Fruit fly (Drosophila melanogaster) whole organism, embryonic: ENCODE results near the gene Rab14.

Source experiments
- Ada2b ChIP-seq: fragments of 200-800 bp; sonication (Bioruptor generic); IDR thresholded peaks from 2 replicates; pipeline ENCODE4 v1.3.6; 2022; ENCODE audit warnings: missing biosample characterization, missing genetic modification characterization
- B-H1 ChIP-seq: fragments of 200-800 bp; sonication (Bioruptor generic); IDR thresholded peaks from 3 replicates; pipeline ENCODE4 v1.3.6; 2022; ENCODE audit warnings: missing biosample characterization, missing genetic modification characterization
- BEAF-32 ChIP-seq: fragments of 200-800 bp; sonication (Bioruptor generic); optimal IDR thresholded peaks from 3 replicates; lab custom pipeline; 2017; ENCODE audit warnings: missing biosample characterization, missing genetic modification characterization, mild to moderate bottlenecking, moderate library complexity, missing genetic modification reagents
- CG10147 ChIP-seq: fragments of 200-800 bp; sonication (Bioruptor generic); optimal IDR thresholded peaks from 2 replicates; lab custom pipeline; 2019; ENCODE audit warnings: missing biosample characterization, mild to moderate bottlenecking, missing genetic modification characterization, moderate library complexity
- CG10321 ChIP-seq: fragments of 200-800 bp; sonication (Bioruptor generic); IDR thresholded peaks from 2 replicates; pipeline ENCODE4 v1.3.6; 2022; ENCODE audit warnings: missing biosample characterization, missing genetic modification characterization
- CG10654 ChIP-seq: fragments of 200-800 bp; sonication (Bioruptor generic); optimal IDR thresholded peaks from 2 replicates; lab custom pipeline; 2016; ENCODE audit warnings: missing biosample characterization, missing genetic modification characterization
- CG12391 ChIP-seq: fragments of 200-800 bp; sonication (Bioruptor generic); optimal IDR thresholded peaks from 3 replicates; lab custom pipeline; 2018; ENCODE audit warnings: missing biosample characterization, mild to moderate bottlenecking, missing genetic modification characterization, moderate library complexity
- CG14710 ChIP-seq: fragments of 200-800 bp; sonication (Bioruptor generic); optimal IDR thresholded peaks from 3 replicates; lab custom pipeline; 2019; ENCODE audit warnings: missing biosample characterization, mild to moderate bottlenecking, missing genetic modification characterization, moderate library complexity
- CG18011 ChIP-seq: fragments of 200-800 bp; sonication (Bioruptor generic); optimal IDR thresholded peaks from 2 replicates; lab custom pipeline; 2017; ENCODE audit warnings: missing biosample characterization, missing genetic modification characterization, mild to moderate bottlenecking, moderate library complexity, missing genotype
- CG18619 ChIP-seq: fragments of 200-800 bp; sonication (Bioruptor generic); optimal IDR thresholded peaks from 3 replicates; lab custom pipeline; 2017; ENCODE audit warnings: missing biosample characterization, mild to moderate bottlenecking, missing genetic modification characterization
- CG3726 ChIP-seq: fragments of 200-800 bp; sonication (Bioruptor generic); IDR thresholded peaks from 3 replicates; pipeline ENCODE4, ENCODE4 v1.3.6; 2022; ENCODE audit warnings: missing biosample characterization, missing genetic modification characterization
- CG3995 ChIP-seq: fragments of 200-800 bp; sonication (Bioruptor generic); optimal IDR thresholded peaks from 3 replicates; lab custom pipeline; 2016; ENCODE audit warnings: missing biosample characterization, missing genetic modification characterization
- CG4360 ChIP-seq: fragments of 200-800 bp; sonication (Bioruptor generic); IDR thresholded peaks from 2 replicates; pipeline ENCODE4 v1.3.6; 2022; ENCODE audit warnings: missing biosample characterization, missing genetic modification characterization
- CG4820 ChIP-seq: fragments of 200-800 bp; sonication (Bioruptor generic); optimal IDR thresholded peaks from 3 replicates; lab custom pipeline; 2016; ENCODE audit warnings: missing biosample characterization, missing genetic modification characterization
- CG5180 ChIP-seq: fragments of 200-800 bp; sonication (Bioruptor generic); optimal IDR thresholded peaks from 3 replicates; lab custom pipeline; 2017; ENCODE audit warnings: missing biosample characterization, missing genetic modification characterization, mild to moderate bottlenecking, moderate library complexity, missing genetic modification reagents
- CG6254 ChIP-seq: fragments of 200-800 bp; sonication (Bioruptor generic); optimal IDR thresholded peaks from 3 replicates; lab custom pipeline; 2017; ENCODE audit warnings: mild to moderate bottlenecking, missing biosample characterization, missing genetic modification reagents, missing genetic modification characterization
- CG7556 ChIP-seq: fragments of 200-800 bp; sonication (Bioruptor generic); optimal IDR thresholded peaks from 2 replicates; lab custom pipeline; 2017; ENCODE audit warnings: missing biosample characterization, mild to moderate bottlenecking, missing genetic modification characterization
- CG9932 ChIP-seq: fragments of 200-800 bp; sonication (Bioruptor generic); IDR thresholded peaks from 2 replicates; pipeline ENCODE4 v1.3.6; 2022; ENCODE audit warnings: missing biosample characterization, missing genetic modification characterization
- D19B ChIP-seq: fragments of 200-800 bp; sonication (Bioruptor generic); optimal IDR thresholded peaks from 2 replicates; lab custom pipeline; 2017; ENCODE audit warnings: missing biosample characterization, mild to moderate bottlenecking, missing genetic modification characterization
- Dip3 ChIP-seq: fragments of 200-800 bp; sonication (Bioruptor generic); optimal IDR thresholded peaks from 3 replicates; lab custom pipeline; 2016; ENCODE audit warnings: missing biosample characterization, missing genetic modification characterization
- Doc2 ChIP-seq: fragments of 200-800 bp; sonication (Bioruptor generic); IDR thresholded peaks from 2 replicates; pipeline ENCODE4 v1.3.6; 2022; ENCODE audit warnings: missing biosample characterization, missing genetic modification characterization
- Elba2 ChIP-seq: fragments of 200-800 bp; sonication (Bioruptor generic); optimal IDR thresholded peaks from 3 replicates; lab custom pipeline; 2016; ENCODE audit warnings: missing biosample characterization, missing genetic modification characterization
- Fer1 ChIP-seq: fragments of 200-800 bp; sonication (Bioruptor generic); optimal IDR thresholded peaks from 2 replicates; lab custom pipeline; 2017; ENCODE audit warnings: missing biosample characterization, mild to moderate bottlenecking, missing genetic modification characterization
- HHEX ChIP-seq: fragments of 200-800 bp; sonication (Bioruptor generic); optimal IDR thresholded peaks from 3 replicates; lab custom pipeline; 2017; ENCODE audit warnings: missing biosample characterization, mild to moderate bottlenecking, missing genetic modification characterization, missing genetic modification reagents
- HLH54F ChIP-seq: fragments of 200-800 bp; sonication (Bioruptor generic); optimal IDR thresholded peaks from 3 replicates; lab custom pipeline; 2016; ENCODE audit warnings: missing biosample characterization, missing genetic modification characterization
- HmgD ChIP-seq: fragments of 200-800 bp; sonication (Bioruptor generic); optimal IDR thresholded peaks from 3 replicates; lab custom pipeline; 2016; ENCODE audit warnings: missing biosample characterization, missing genetic modification characterization
- Jarid2 ChIP-seq: fragments of 200-800 bp; sonication (Bioruptor generic); optimal IDR thresholded peaks from 3 replicates; lab custom pipeline; 2017; ENCODE audit warnings: mild to moderate bottlenecking, missing biosample characterization, missing genetic modification reagents, missing genetic modification characterization
- Myb ChIP-seq: fragments of 200-800 bp; sonication (Bioruptor generic); optimal IDR thresholded peaks from 2 replicates; lab custom pipeline; 2016; ENCODE audit warnings: missing biosample characterization, missing genetic modification characterization
- NC2α ChIP-seq: fragments of 200-800 bp; sonication (Bioruptor generic); optimal IDR thresholded peaks from 2 replicates; lab custom pipeline; 2016; ENCODE audit warnings: missing biosample characterization, missing genetic modification characterization
- NC2β ChIP-seq: fragments of 200-800 bp; sonication (Bioruptor generic); optimal IDR thresholded peaks from 2 replicates; lab custom pipeline; 2016; ENCODE audit warnings: missing biosample characterization, missing genetic modification characterization
- Ravus ChIP-seq: fragments of 200-800 bp; sonication (Bioruptor generic); IDR thresholded peaks from 2 replicates; pipeline ENCODE4 v1.3.6; 2022; ENCODE audit warnings: missing biosample characterization, missing genetic modification characterization
- Usf ChIP-seq: fragments of 200-800 bp; sonication (Bioruptor generic); optimal IDR thresholded peaks from 2 replicates; lab custom pipeline; 2017; ENCODE audit warnings: missing genotype, missing biosample characterization, missing genetic modification characterization
- YL-1 ChIP-seq: fragments of 200-800 bp; sonication (Bioruptor generic); optimal IDR thresholded peaks from 3 replicates; lab custom pipeline; 2017; ENCODE audit warnings: missing biosample characterization, mild to moderate bottlenecking, missing genetic modification characterization
- aop ChIP-seq: fragments of 200-800 bp; sonication (Bioruptor generic); IDR thresholded peaks from 2 replicates; pipeline ENCODE4 v1.3.6; 2022; ENCODE audit warnings: missing biosample characterization, missing genetic modification characterization
- bowl ChIP-seq: fragments of 200-800 bp; sonication (Bioruptor generic); IDR thresholded peaks from 2 replicates; pipeline ENCODE4 v1.3.6; 2022; ENCODE audit warnings: missing biosample characterization, missing genetic modification characterization
- disco-r ChIP-seq: fragments of 200-800 bp; sonication (Bioruptor generic); optimal IDR thresholded peaks from 2 replicates; lab custom pipeline; 2016; ENCODE audit warnings: missing biosample characterization, missing genetic modification characterization
- dpn ChIP-seq, 2 experiments: fragments of 200-800 bp; sonication (Bioruptor generic); optimal IDR thresholded peaks; 3 replicates each; lab custom pipeline; 2016; ENCODE audit warnings: missing biosample characterization in 2 of 2, missing genetic modification characterization in 2 of 2
- ems ChIP-seq: fragments of 200-800 bp; sonication (Bioruptor generic); optimal IDR thresholded peaks from 3 replicates; lab custom pipeline; 2016; ENCODE audit warnings: missing biosample characterization, missing genetic modification characterization
- eve ChIP-seq, 2 experiments: fragments of >200 bp; optimal IDR thresholded peaks; 2 replicates each; lab custom pipeline; 2017; ENCODE audit warnings: missing biosample characterization in 2 of 2, missing genetic modification characterization in 2 of 2
- fd3F ChIP-seq: fragments of 200-800 bp; sonication (Bioruptor generic); optimal IDR thresholded peaks from 2 replicates; lab custom pipeline; 2018; ENCODE audit warnings: missing biosample characterization, mild to moderate bottlenecking, missing genetic modification characterization, moderate library complexity
- gce ChIP-seq: fragments of 200-800 bp; sonication (Bioruptor generic); IDR thresholded peaks from 3 replicates; pipeline ENCODE4 v1.3.6; 2022; ENCODE audit warnings: missing biosample characterization, missing genetic modification characterization
- ken ChIP-seq: fragments of 200-800 bp; sonication (Bioruptor generic); IDR thresholded peaks from 3 replicates; pipeline ENCODE4 v1.3.6; 2022; ENCODE audit warnings: missing biosample characterization, missing genetic modification characterization
- nau ChIP-seq: fragments of 200-800 bp; sonication (Bioruptor generic); optimal IDR thresholded peaks from 3 replicates; lab custom pipeline; 2017; ENCODE audit warnings: missing biosample characterization, mild to moderate bottlenecking, missing genetic modification characterization, missing genetic modification reagents
- oc ChIP-seq: fragments of 200-800 bp; sonication (Bioruptor generic); optimal IDR thresholded peaks from 2 replicates; lab custom pipeline; 2018; ENCODE audit warnings: missing biosample characterization, mild to moderate bottlenecking, missing genetic modification characterization, moderate library complexity
- odd ChIP-seq: fragments of 200-800 bp; sonication (Bioruptor generic); optimal IDR thresholded peaks from 2 replicates; lab custom pipeline; 2017; ENCODE audit warnings: missing biosample characterization, mild to moderate bottlenecking, missing genetic modification characterization
- onecut ChIP-seq: fragments of 200-800 bp; sonication (Bioruptor generic); IDR thresholded peaks from 2 replicates; pipeline ENCODE4 v1.3.6; 2022; ENCODE audit warnings: missing biosample characterization, missing genetic modification characterization
- ssp ChIP-seq: fragments of 200-800 bp; sonication (Bioruptor generic); IDR thresholded peaks from 2 replicates; pipeline ENCODE4 v1.3.6; 2022; ENCODE audit warnings: missing biosample characterization, missing genetic modification characterization
- toy ChIP-seq: fragments of 200-800 bp; sonication (Bioruptor generic); IDR thresholded peaks from 2 replicates; pipeline ENCODE4 v1.3.6; 2022; ENCODE audit warnings: missing biosample characterization, missing genetic modification characterization
- vnd ChIP-seq: fragments of 200-800 bp; sonication (Bioruptor generic); IDR thresholded peaks from 3 replicates; pipeline ENCODE4 v1.3.6; 2022; ENCODE audit warnings: missing biosample characterization, missing genetic modification characterization; ENCODE audit not compliant: partially characterized antibody
- wdn ChIP-seq: fragments of 200-800 bp; sonication (Bioruptor generic); IDR thresholded peaks from 2 replicates; pipeline ENCODE4 v1.3.6; 2022; ENCODE audit warnings: missing biosample characterization, missing genetic modification characterization

Rab14 gene

DNA sequence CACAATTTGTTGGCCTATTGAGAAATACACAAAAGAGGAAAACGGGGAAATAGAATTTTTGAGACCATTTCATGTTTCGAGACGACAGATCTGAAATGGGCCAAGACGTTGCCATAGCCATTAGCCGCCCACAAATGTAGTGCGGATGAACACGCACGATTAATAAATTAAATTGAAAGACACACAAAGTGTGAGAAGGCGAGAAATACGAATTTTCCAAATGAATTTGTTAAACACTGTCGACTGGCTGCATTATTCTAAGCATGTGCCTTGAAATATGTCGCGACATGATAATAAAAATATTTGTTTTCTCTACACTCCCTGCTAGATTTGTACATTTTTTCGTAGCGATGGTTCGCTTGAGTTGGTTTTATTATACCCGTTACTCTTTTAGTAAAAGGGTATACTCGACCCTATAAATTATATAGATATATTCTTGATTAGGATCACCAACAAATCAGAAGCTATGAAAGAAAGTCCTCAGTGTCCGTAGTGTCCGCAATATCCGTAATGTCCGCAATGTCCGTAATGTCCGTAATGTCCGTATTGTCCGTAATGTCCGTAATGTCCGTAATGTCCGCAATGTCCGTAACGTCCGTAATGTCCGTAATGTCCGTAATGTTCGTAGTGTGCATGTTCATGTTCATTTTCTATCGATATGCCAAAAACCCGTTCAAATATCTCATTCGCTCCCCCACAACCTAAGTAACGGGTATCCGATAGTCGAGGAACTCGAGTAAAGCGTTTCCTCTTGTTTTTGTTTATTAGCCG lies 21.7 kb downstream of the Rab14 start (continued):
- TF ChIP-seq fd3F (no peak), Ravus (no peak), CG6254 (GFP tag; lab: Kevin White, UChicago) (no peak), wdn (GFP tag; lab: Robert Waterston, UW) (no peak), HmgD (GFP tag; lab: Kevin White, UChicago) (no peak), dpn (GFP tag; optimal IDR thresholded peaks at IDR 0.05; lab: Kevin White, UChicago) (peak; percentile 17 to 19), CG18011 (GFP tag; lab: Kevin White, UChicago) (no peak), ssp (GFP tag; lab: Robert Waterston, UW) (peak; percentile 25; the same call in 1 of the 2 replicates), gce (GFP tag; lab: Robert Waterston, UW) (no peak), Elba2 (GFP tag; lab: Kevin White, UChicago) (no peak), CG3995 (GFP tag; lab: Kevin White, UChicago) (no peak), CG18619 (GFP tag; lab: Kevin White, UChicago) (peak; percentile 65), disco-r (no peak), NC2α (peak; percentile 3), vnd (GFP tag; lab: Robert Waterston, UW) (no peak), HHEX (GFP tag; lab: Kevin White, UChicago) (peak; percentile 36), CG5180 (GFP tag; lab: Kevin White, UChicago) (no peak), YL-1 (no peak), B-H1 (GFP tag; lab: Robert Waterston, UW) (no peak), Usf (GFP tag; lab: Kevin White, UChicago) (peak; percentile 26), BEAF-32 (GFP tag; lab: Kevin White, UChicago) (no peak), CG10654 (GFP tag; lab: Kevin White, UChicago) (peak; percentile 50), odd (no peak), HLH54F (GFP tag; lab: Kevin White, UChicago) (peak; percentile 1), NC2β (GFP tag; lab: Kevin White, UChicago) (no peak), CG3726 (GFP tag; lab: Robert Waterston, UW) (no peak), Ada2b (GFP tag; lab: Robert Waterston, UW) (no peak), CG4820 (GFP tag; lab: Kevin White, UChicago) (peak; percentile 12), CG10321 (no peak), Myb (GFP tag; lab: Kevin White, UChicago) (peak; percentile 1), CG10147 (no peak), Jarid2 (no peak), Dip3 (GFP tag; lab: Kevin White, UChicago) (peak; percentile 15), CG9932 (no peak), CG7556 (GFP tag; lab: Kevin White, UChicago) (peak; percentile 45), ems (GFP tag; lab: Kevin White, UChicago) (peak; percentile 18), oc (tag; lab: Kevin White, UChicago) (no peak), CG4360 (GFP tag; lab: Robert Waterston, UW) (0 out of 2 replicates have a peak, but pooled peaks have one; percentile 11), Fer1 (GFP tag; lab: Kevin White, UChicago) (no peak), D19B (GFP tag; lab: Kevin White, UChicago) (peak; percentile 83), aop (GFP tag; lab: Robert Waterston, UW) (no peak), eve (GFP tag; optimal IDR thresholded peaks at IDR 0.05; lab: Kevin White, UChicago) (no peak), toy (no peak), onecut (GFP tag; lab: Robert Waterston, UW) (no peak), Doc2 (GFP tag; lab: Robert Waterston, UW) (no peak), bowl (GFP tag; lab: Robert Waterston, UW) (no peak), CG14710 (tag; lab: Kevin White, UChicago) (peak; percentile 33), CG12391 (tag; lab: Kevin White, UChicago) (no peak), ken (no peak), nau (GFP tag; lab: Kevin White, UChicago) (peak; percentile 80)
